Worm (Caenorhabditis elegans) whole organism, mixed stage, embryonic: ENCODE results near the gene xpc-1.

Experiments
- bed-3 ChIP-seq: fragments of 200-800 bp; sonication (Bioruptor generic); optimal IDR thresholded peaks from 3 replicates; lab custom pipeline; 2018; ENCODE audit warnings: mild to moderate bottlenecking, missing genetic modification characterization, moderate library complexity, missing compliant biosample characterization
- blmp-1 ChIP-seq: fragments of 150-350 bp; optimal IDR thresholded peaks from 2 replicates; lab custom pipeline; 2014; ENCODE audit warnings: missing biosample characterization, missing genetic modification characterization
- cnd-1 ChIP-seq: fragments of 200-800 bp; sonication (Bioruptor generic); optimal IDR thresholded peaks from 2 replicates; lab custom pipeline; 2018; ENCODE audit warnings: mild to moderate bottlenecking, missing genetic modification characterization, missing compliant biosample characterization
- drap-1 ChIP-seq: fragments of 200-800 bp; sonication (Bioruptor generic); optimal IDR thresholded peaks from 3 replicates; lab custom pipeline; 2018; ENCODE audit warnings: mild to moderate bottlenecking, missing genetic modification characterization, missing compliant biosample characterization
- elt-3 ChIP-seq: fragments of 150-350 bp; optimal IDR thresholded peaks from 2 replicates; lab custom pipeline; 2014; ENCODE audit warnings: missing biosample characterization, missing genetic modification characterization
- hlh-1 ChIP-seq: fragments of 150-350 bp; optimal IDR thresholded peaks from 2 replicates; lab custom pipeline; 2014; ENCODE audit warnings: missing biosample characterization, missing genetic modification reagents, missing genetic modification characterization
- mab-5 ChIP-seq: fragments of 150-350 bp; optimal IDR thresholded peaks from 2 replicates; lab custom pipeline; 2014; ENCODE audit warnings: missing biosample characterization, missing genetic modification characterization
- nhr-237 ChIP-seq: fragments of 150-350 bp; optimal IDR thresholded peaks from 2 replicates; lab custom pipeline; 2014; ENCODE audit warnings: missing biosample characterization, missing genetic modification characterization
- nhr-28 ChIP-seq: fragments of 150-350 bp; optimal IDR thresholded peaks from 2 replicates; lab custom pipeline; 2014; ENCODE audit warnings: missing biosample characterization, missing genetic modification characterization
- nhr-76 ChIP-seq: sonication (generic microtip); optimal IDR thresholded peaks from 2 replicates; lab custom pipeline; 2017; ENCODE audit warnings: missing biosample characterization, missing genetic modification characterization
- pha-4 ChIP-seq: fragments of 150-350 bp; optimal IDR thresholded peaks from 2 replicates; lab custom pipeline; 2018; ENCODE audit warnings: missing biosample characterization, missing genetic modification reagents, missing genetic modification characterization
- snpc-4 ChIP-seq: fragments of 150-350 bp; optimal IDR thresholded peaks from 2 replicates; lab custom pipeline; 2014; ENCODE audit warnings: missing biosample characterization, missing genetic modification characterization
- unc-39 ChIP-seq: fragments of 150-350 bp; optimal IDR thresholded peaks from 2 replicates; lab custom pipeline; 2014; ENCODE audit warnings: missing biosample characterization, missing genetic modification characterization
- ztf-11 ChIP-seq: fragments of 150-350 bp; optimal IDR thresholded peaks from 2 replicates; lab custom pipeline; 2014; ENCODE audit warnings: missing biosample characterization, missing genetic modification characterization

DNA sequence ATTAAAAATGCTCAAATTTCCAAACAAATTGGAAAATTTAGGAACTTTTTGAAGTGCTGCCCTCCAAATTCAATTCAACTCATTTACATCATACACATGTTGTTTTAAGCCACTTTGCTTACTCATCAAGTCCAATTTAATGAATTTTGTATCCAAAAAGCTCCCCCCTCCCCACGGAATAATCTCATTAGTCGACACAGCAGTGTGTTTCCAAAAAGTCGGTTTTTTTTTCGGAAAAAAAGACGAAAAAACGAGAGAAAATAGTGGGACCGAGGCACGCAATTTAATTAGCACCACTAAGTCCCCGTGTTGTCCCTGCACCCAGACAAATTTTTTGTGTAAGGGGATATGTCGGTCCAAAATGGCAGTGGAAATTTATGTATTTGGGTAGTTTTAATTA is 59.4 kb downstream of the xpc-1 start:
- no peak for TF ChIP-seq ztf-11 (tag; lab: Kevin White, UChicago)
- no peak for TF ChIP-seq blmp-1 (tag; lab: Kevin White, UChicago)
- no peak for TF ChIP-seq cnd-1 (tag; lab: Kevin White, UChicago)
- TF ChIP-seq nhr-28: no peak
- TF ChIP-seq bed-3 (GFP tag; lab: Kevin White, UChicago): no peak
- no peak for TF ChIP-seq elt-3
- TF ChIP-seq nhr-237 (tag; lab: Kevin White, UChicago): no peak
- TF ChIP-seq pha-4 (tag; lab: Kevin White, UChicago): no peak
- no peak for TF ChIP-seq unc-39 (tag; lab: Kevin White, UChicago)
- no peak for TF ChIP-seq drap-1
- TF ChIP-seq hlh-1 (tag; lab: Kevin White, UChicago): no peak
- TF ChIP-seq mab-5: no peak
- TF ChIP-seq nhr-76: no peak
- TF ChIP-seq snpc-4 (tag; lab: Kevin White, UChicago): no peak
